Fruit fly (Drosophila melanogaster) whole organism, embryonic: ENCODE results near the gene CG12947.

Source experiments
- Atf3 ChIP-seq: fragments of 200-800 bp; sonication (Bioruptor generic); optimal IDR thresholded peaks from 3 replicates; lab custom pipeline; 2016; ENCODE audit warnings: missing biosample characterization, missing genetic modification characterization
- BtbVII ChIP-seq: fragments of 200-800 bp; sonication (Bioruptor generic); optimal IDR thresholded peaks from 3 replicates; lab custom pipeline; 2017; ENCODE audit warnings: missing biosample characterization, mild to moderate bottlenecking, missing genetic modification characterization
- Bteb2 ChIP-seq: fragments of 200-800 bp; sonication (Bioruptor generic); optimal IDR thresholded peaks from 2 replicates; lab custom pipeline; 2016; ENCODE audit warnings: missing biosample characterization, missing genetic modification characterization
- CG12236 ChIP-seq: fragments of 200-800 bp; sonication (Bioruptor generic); optimal IDR thresholded peaks from 2 replicates; lab custom pipeline; 2016; ENCODE audit warnings: missing biosample characterization, missing genetic modification characterization
- CG13123 ChIP-seq: fragments of 200-800 bp; sonication (Bioruptor generic); optimal IDR thresholded peaks from 2 replicates; lab custom pipeline; 2016; ENCODE audit warnings: missing biosample characterization, missing genetic modification characterization
- CG13424 ChIP-seq: fragments of 200-800 bp; sonication (Bioruptor generic); optimal IDR thresholded peaks from 2 replicates; lab custom pipeline; 2019; ENCODE audit warnings: missing biosample characterization, mild to moderate bottlenecking, missing genetic modification characterization, moderate library complexity
- CG13894 ChIP-seq: fragments of 200-800 bp; sonication (Bioruptor generic); optimal IDR thresholded peaks from 3 replicates; lab custom pipeline; 2018; ENCODE audit warnings: missing biosample characterization, mild to moderate bottlenecking, missing genetic modification characterization, moderate library complexity
- CG17568 ChIP-seq: fragments of 200-800 bp; sonication (Bioruptor generic); optimal IDR thresholded peaks from 2 replicates; lab custom pipeline; 2018; ENCODE audit warnings: missing biosample characterization, mild to moderate bottlenecking, missing genetic modification characterization, moderate library complexity
- CG2875 ChIP-seq: fragments of 200-800 bp; sonication (Bioruptor generic); optimal IDR thresholded peaks from 2 replicates; lab custom pipeline; 2017; ENCODE audit warnings: missing biosample characterization, mild to moderate bottlenecking, missing genetic modification characterization, missing genetic modification reagents
- CG32532 ChIP-seq: fragments of 200-800 bp; sonication (Bioruptor generic); IDR thresholded peaks from 2 replicates; pipeline ENCODE4 v1.3.6; 2022; ENCODE audit warnings: missing biosample characterization, missing genetic modification characterization
- CG3726 ChIP-seq: fragments of 200-800 bp; sonication (Bioruptor generic); IDR thresholded peaks from 3 replicates; pipeline ENCODE4, ENCODE4 v1.3.6; 2022; ENCODE audit warnings: missing biosample characterization, missing genetic modification characterization
- CG4328 ChIP-seq: fragments of 200-800 bp; sonication (Bioruptor generic); optimal IDR thresholded peaks from 3 replicates; lab custom pipeline; 2017; ENCODE audit warnings: missing biosample characterization, missing genetic modification reagents, missing genetic modification characterization
- CG5180 ChIP-seq: fragments of 200-800 bp; sonication (Bioruptor generic); optimal IDR thresholded peaks from 3 replicates; lab custom pipeline; 2017; ENCODE audit warnings: missing biosample characterization, missing genetic modification characterization, mild to moderate bottlenecking, moderate library complexity, missing genetic modification reagents
- CG6791 ChIP-seq: fragments of 200-800 bp; sonication (Bioruptor generic); IDR thresholded peaks from 3 replicates; pipeline ENCODE4 v1.3.6; 2022; ENCODE audit warnings: missing biosample characterization, missing genetic modification characterization; ENCODE audit not compliant: partially characterized antibody
- CG7987 ChIP-seq: fragments of 200-800 bp; sonication (Bioruptor generic); optimal IDR thresholded peaks from 2 replicates; lab custom pipeline; 2018; ENCODE audit warnings: missing biosample characterization, mild to moderate bottlenecking, missing genetic modification characterization, moderate library complexity
- CG8359 ChIP-seq: fragments of 200-800 bp; sonication (Bioruptor generic); optimal IDR thresholded peaks from 2 replicates; lab custom pipeline; 2017; ENCODE audit warnings: missing biosample characterization, mild to moderate bottlenecking, missing genetic modification characterization, borderline replicate concordance
- CG9817 ChIP-seq: fragments of 200-800 bp; sonication (Bioruptor generic); optimal IDR thresholded peaks from 2 replicates; lab custom pipeline; 2018; ENCODE audit warnings: missing biosample characterization, mild to moderate bottlenecking, missing genetic modification characterization, moderate library complexity
- Deaf1 ChIP-seq: fragments of 200-800 bp; optimal IDR thresholded peaks from 3 replicates; lab custom pipeline; 2019; ENCODE audit warnings: missing biosample characterization, mild to moderate bottlenecking, missing genetic modification characterization, moderate library complexity
- Dek ChIP-seq: fragments of 200-800 bp; sonication (Bioruptor generic); optimal IDR thresholded peaks from 3 replicates; lab custom pipeline; 2019; ENCODE audit warnings: missing biosample characterization, mild to moderate bottlenecking, missing genetic modification characterization, moderate library complexity
- Dll ChIP-seq: fragments of 200-800 bp; sonication (Bioruptor generic); IDR thresholded peaks from 4 replicates; pipeline ENCODE4 v1.3.6; 2022; ENCODE audit warnings: missing biosample characterization, missing genetic modification characterization; ENCODE audit not compliant: partially characterized antibody
- Dp ChIP-seq: fragments of 200-800 bp; sonication (Bioruptor generic); optimal IDR thresholded peaks from 2 replicates; lab custom pipeline; 2018; ENCODE audit warnings: missing biosample characterization, mild to moderate bottlenecking, missing genetic modification characterization, moderate library complexity
- ERR ChIP-seq: fragments of 200-800 bp; sonication (Bioruptor generic); optimal IDR thresholded peaks from 2 replicates; lab custom pipeline; 2016; ENCODE audit warnings: missing biosample characterization, missing genetic modification characterization
- GATAe ChIP-seq: fragments of 200-800 bp; sonication (Bioruptor generic); conservative IDR thresholded peaks from 2 replicates; pipeline ENCODE4 v1.3.6; 2022; ENCODE audit warnings: missing biosample characterization, missing genetic modification characterization
- MESR4 ChIP-seq: fragments of 200-800 bp; sonication (Bioruptor generic); optimal IDR thresholded peaks from 2 replicates; lab custom pipeline; 2018; ENCODE audit warnings: missing biosample characterization, mild to moderate bottlenecking, missing genetic modification characterization, moderate library complexity
- NK7.1 ChIP-seq: fragments of 200-800 bp; sonication (Bioruptor generic); optimal IDR thresholded peaks from 3 replicates; lab custom pipeline; 2016; ENCODE audit warnings: missing biosample characterization, missing genetic modification characterization
- Oli ChIP-seq: fragments of 200-800 bp; sonication (Bioruptor generic); optimal IDR thresholded peaks from 2 replicates; lab custom pipeline; 2018; ENCODE audit warnings: missing biosample characterization, mild to moderate bottlenecking, missing genetic modification characterization, moderate library complexity
- PHDP ChIP-seq: fragments of 200-800 bp; sonication (Bioruptor generic); optimal IDR thresholded peaks from 3 replicates; lab custom pipeline; 2018; ENCODE audit warnings: missing biosample characterization, mild to moderate bottlenecking, missing genetic modification characterization, moderate library complexity
- Spps ChIP-seq: fragments of 200-800 bp; sonication (Bioruptor generic); optimal IDR thresholded peaks from 2 replicates; lab custom pipeline; 2018; ENCODE audit warnings: missing biosample characterization, mild to moderate bottlenecking, missing genetic modification characterization
- Ssrp ChIP-seq: fragments of 200-800 bp; sonication (Bioruptor generic); optimal IDR thresholded peaks from 2 replicates; lab custom pipeline; 2018; ENCODE audit warnings: missing biosample characterization, mild to moderate bottlenecking, missing genetic modification characterization, moderate library complexity
- amos ChIP-seq: fragments of 200-800 bp; sonication (Bioruptor generic); IDR thresholded peaks from 2 replicates; pipeline ENCODE4 v1.3.6; 2022; ENCODE audit warnings: missing biosample characterization, missing genetic modification characterization; ENCODE audit not compliant: partially characterized antibody
- ci ChIP-seq: fragments of 200-800 bp; sonication (Bioruptor generic); IDR thresholded peaks from 3 replicates; pipeline ENCODE4 v1.3.6; 2022; ENCODE audit warnings: missing biosample characterization, missing genetic modification characterization
- crol ChIP-seq: fragments of 200-800 bp; sonication (Bioruptor generic); IDR thresholded peaks from 2 replicates; pipeline ENCODE4 v1.3.6; 2022; ENCODE audit warnings: missing biosample characterization, missing genetic modification characterization
- dimm ChIP-seq: fragments of 200-800 bp; sonication (Bioruptor generic); IDR thresholded peaks from 2 replicates; pipeline ENCODE4 v1.3.6; 2022; ENCODE audit warnings: missing biosample characterization, missing genetic modification characterization
- esg ChIP-seq: fragments of 200-800 bp; sonication (Bioruptor generic); conservative IDR thresholded peaks from 2 replicates; pipeline ENCODE4 v1.3.6; 2022; ENCODE audit warnings: missing biosample characterization, missing genetic modification characterization
- fd3F ChIP-seq: fragments of 200-800 bp; sonication (Bioruptor generic); optimal IDR thresholded peaks from 2 replicates; lab custom pipeline; 2018; ENCODE audit warnings: missing biosample characterization, mild to moderate bottlenecking, missing genetic modification characterization, moderate library complexity
- fu2 ChIP-seq: fragments of 200-800 bp; sonication (Bioruptor generic); optimal IDR thresholded peaks from 2 replicates; lab custom pipeline; 2016; ENCODE audit warnings: missing biosample characterization, missing genetic modification characterization
- gce ChIP-seq: fragments of 200-800 bp; sonication (Bioruptor generic); IDR thresholded peaks from 3 replicates; pipeline ENCODE4 v1.3.6; 2022; ENCODE audit warnings: missing biosample characterization, missing genetic modification characterization
- jigr1 ChIP-seq: fragments of 200-800 bp; sonication (Bioruptor generic); IDR thresholded peaks from 3 replicates; pipeline ENCODE4 v1.3.6; 2022; ENCODE audit warnings: missing biosample characterization, missing genetic modification characterization
- lbe ChIP-seq: fragments of 200-800 bp; sonication (Bioruptor generic); optimal IDR thresholded peaks from 2 replicates; lab custom pipeline; 2016; ENCODE audit warnings: missing biosample characterization, mild to moderate bottlenecking, missing genetic modification characterization
- lilli ChIP-seq: fragments of 200-800 bp; sonication (Bioruptor generic); optimal IDR thresholded peaks from 3 replicates; lab custom pipeline; 2016; ENCODE audit warnings: missing biosample characterization, missing genetic modification characterization
- luna ChIP-seq: fragments of 200-800 bp; sonication (Bioruptor generic); optimal IDR thresholded peaks from 2 replicates; lab custom pipeline; 2016; ENCODE audit warnings: missing biosample characterization, missing genetic modification characterization
- mld ChIP-seq: fragments of 200-800 bp; sonication (Bioruptor generic); IDR thresholded peaks from 3 replicates; pipeline ENCODE4 v1.3.6; 2022; ENCODE audit warnings: missing biosample characterization, missing genetic modification characterization; ENCODE audit not compliant: partially characterized antibody
- nerfin-2 ChIP-seq: fragments of 200-800 bp; sonication (Bioruptor generic); IDR thresholded peaks from 2 replicates; pipeline ENCODE4 v1.3.6; 2022; ENCODE audit warnings: missing biosample characterization, missing genetic modification characterization; ENCODE audit not compliant: partially characterized antibody
- oc ChIP-seq: fragments of 200-800 bp; sonication (Bioruptor generic); optimal IDR thresholded peaks from 2 replicates; lab custom pipeline; 2018; ENCODE audit warnings: missing biosample characterization, mild to moderate bottlenecking, missing genetic modification characterization, moderate library complexity
- onecut ChIP-seq: fragments of 200-800 bp; sonication (Bioruptor generic); IDR thresholded peaks from 2 replicates; pipeline ENCODE4 v1.3.6; 2022; ENCODE audit warnings: missing biosample characterization, missing genetic modification characterization
- pfk ChIP-seq: fragments of 200-800 bp; sonication (Bioruptor generic); optimal IDR thresholded peaks from 2 replicates; lab custom pipeline; 2018; ENCODE audit warnings: missing biosample characterization, mild to moderate bottlenecking, missing genetic modification characterization, moderate library complexity
- sima ChIP-seq: fragments of 200-800 bp; sonication (Bioruptor generic); optimal IDR thresholded peaks from 2 replicates; lab custom pipeline; 2016; ENCODE audit warnings: missing biosample characterization, missing genetic modification characterization
- sob ChIP-seq: fragments of 200-800 bp; sonication (Bioruptor generic); IDR thresholded peaks from 2 replicates; pipeline ENCODE4 v1.3.6; 2022; ENCODE audit warnings: missing biosample characterization, missing genetic modification characterization
- twi ChIP-seq: fragments of 200-800 bp; optimal IDR thresholded peaks from 2 replicates; lab custom pipeline; 2019; ENCODE audit warnings: missing biosample characterization, mild to moderate bottlenecking, missing genetic modification characterization, moderate library complexity

Gene CG12947

dm6 chr3R:9771519-9771972 lies 8.3 kb upstream of the CG12947 start, which contains the start of gene CG9471 (continued):
- peak; percentile 94 for TF ChIP-seq CG32532
- TF ChIP-seq CG13894 (tag; lab: Kevin White, UChicago) = peak; percentile 87
- TF ChIP-seq CG12236 (GFP tag; lab: Kevin White, UChicago) = peak; percentile 81
- TF ChIP-seq mld (GFP tag; lab: Robert Waterston, UW) = no peak
- TF ChIP-seq jigr1 (GFP tag; lab: Robert Waterston, UW) = peak; percentile 80; the same call in 2 of the 3 replicates
- TF ChIP-seq CG3726 (GFP tag; lab: Robert Waterston, UW) = peak; percentile 85; the same call in 2 of the 3 replicates
- TF ChIP-seq CG13424 (tag; lab: Kevin White, UChicago) = peak; percentile 90
- peak; percentile 25 for TF ChIP-seq pfk
- TF ChIP-seq CG9817 (tag; lab: Kevin White, UChicago) = peak; percentile 92
- TF ChIP-seq sima = peak; percentile 7
- TF ChIP-seq Oli (tag; lab: Kevin White, UChicago) = peak; percentile 89
- TF ChIP-seq nerfin-2 (GFP tag; lab: Robert Waterston, UW) = no peak
- no peak for TF ChIP-seq CG17568 (GFP tag; lab: Kevin White, UChicago)
- peak; percentile 89 for TF ChIP-seq fd3F (GFP tag; lab: Kevin White, UChicago)
- 0 out of 2 replicates have a peak, but pooled peaks have one; percentile 6 for TF ChIP-seq crol
- TF ChIP-seq CG2875 (GFP tag; lab: Kevin White, UChicago) = peak; percentile 78
- TF ChIP-seq gce (GFP tag; lab: Robert Waterston, UW) = peak; percentile 80; the same call in 2 of the 3 replicates
- peak; percentile 96 for TF ChIP-seq lilli
- peak; percentile 87 for TF ChIP-seq Ssrp
- TF ChIP-seq lbe = peak; percentile 96
- peak; percentile 94 for TF ChIP-seq sob (GFP tag; lab: Robert Waterston, UW)
- peak; percentile 90 for TF ChIP-seq fu2 (GFP tag; lab: Kevin White, UChicago)
- TF ChIP-seq Spps = peak; percentile 83
- TF ChIP-seq BtbVII (GFP tag; lab: Kevin White, UChicago) = peak; percentile 89
- TF ChIP-seq esg = peak; percentile 92
- TF ChIP-seq CG5180 (GFP tag; lab: Kevin White, UChicago) = peak; percentile 70
- TF ChIP-seq MESR4 = peak; percentile 26
- peak; percentile 85 for TF ChIP-seq NK7.1 (GFP tag; lab: Kevin White, UChicago)
- peak; percentile 73 for TF ChIP-seq Deaf1 (tag; lab: Kevin White, UChicago)
- TF ChIP-seq twi (tag; lab: Kevin White, UChicago) = peak; percentile 73
- TF ChIP-seq amos (GFP tag; lab: Robert Waterston, UW) = no peak
- peak; percentile 80 for TF ChIP-seq onecut (GFP tag; lab: Robert Waterston, UW)
- TF ChIP-seq Dp (GFP tag; lab: Kevin White, UChicago) = peak; percentile 90
- TF ChIP-seq dimm = peak; percentile 68; the same call in 1 of the 2 replicates
- TF ChIP-seq luna = peak; percentile 72
- TF ChIP-seq CG8359 = peak; percentile 14
- TF ChIP-seq Dek (tag; lab: Kevin White, UChicago) = peak; percentile 90
- peak; percentile 83 for TF ChIP-seq Atf3 (GFP tag; lab: Kevin White, UChicago)
- peak; percentile 83 for TF ChIP-seq CG13123 (GFP tag; lab: Kevin White, UChicago)
- TF ChIP-seq ci (GFP tag; lab: Robert Waterston, UW) = peak; percentile 94
- TF ChIP-seq CG4328 = peak; percentile 83
- no peak for TF ChIP-seq CG6791 (GFP tag; lab: Robert Waterston, UW)
- peak; percentile 80 for TF ChIP-seq CG7987 (GFP tag; lab: Kevin White, UChicago)
- TF ChIP-seq ERR (GFP tag; lab: Kevin White, UChicago) = peak; percentile 90
- no peak for TF ChIP-seq Dll (GFP tag; lab: Robert Waterston, UW)
- TF ChIP-seq Bteb2 (GFP tag; lab: Kevin White, UChicago) = peak; percentile 93
- peak; percentile 88 for TF ChIP-seq GATAe (GFP tag; lab: Robert Waterston, UW)
- peak; percentile 83 for TF ChIP-seq oc (tag; lab: Kevin White, UChicago)
- peak; percentile 95 for TF ChIP-seq PHDP (tag; lab: Kevin White, UChicago)
